Worm (Caenorhabditis elegans) whole organism, late embryonic: ENCODE measurements around the gene ssp-35.

Experiments
- C38D4.7 ChIP-seq: fragments of 200-800 bp; sonication (Bioruptor generic); optimal IDR thresholded peaks from 2 replicates; lab custom pipeline; 2018; ENCODE audit warnings: mild to moderate bottlenecking, missing genetic modification characterization, moderate library complexity, missing compliant biosample characterization
- hlh-8 ChIP-seq: sonication (generic microtip); optimal IDR thresholded peaks from 2 replicates; lab custom pipeline; 2016; ENCODE audit warnings: missing genotype, missing genetic modification characterization, missing compliant biosample characterization
- lin-11 ChIP-seq: fragments of 200-800 bp; sonication (Bioruptor generic); optimal IDR thresholded peaks from 2 replicates; lab custom pipeline; 2018; ENCODE audit warnings: mild to moderate bottlenecking, missing genetic modification characterization, missing compliant biosample characterization
- nhr-11 ChIP-seq: fragments of 150-350 bp; optimal IDR thresholded peaks from 2 replicates; lab custom pipeline; 2014; ENCODE audit warnings: missing biosample characterization, missing genetic modification characterization
- pag-3 ChIP-seq: sonication (generic microtip); optimal IDR thresholded peaks from 2 replicates; lab custom pipeline; 2016; ENCODE audit warnings: missing compliant biosample characterization, missing genetic modification characterization, borderline replicate concordance
- syd-9 ChIP-seq: sonication (generic microtip); optimal IDR thresholded peaks from 2 replicates; lab custom pipeline; 2016; ENCODE audit warnings: mild to moderate bottlenecking, missing genetic modification characterization, moderate library complexity, missing compliant biosample characterization

ce11 chrV:12307011-12307540 lies 43.5 kb upstream of the ssp-35 start, which contains the start of gene srg-45:
- TF ChIP-seq lin-11 = no peak
- TF ChIP-seq hlh-8 (tag; lab: Kevin White, UChicago) = no peak
- TF ChIP-seq nhr-11 (tag; lab: Kevin White, UChicago) = no peak
- no peak for TF ChIP-seq C38D4.7
- TF ChIP-seq pag-3 = no peak
- TF ChIP-seq syd-9 (tag; lab: Kevin White, UChicago) = no peak
